Fruit fly (Drosophila melanogaster) whole organism, pupa: ENCODE data around the gene Spp.

Experiments used
- CG13204 ChIP-seq: fragments of 200-800 bp; sonication (Bioruptor generic); optimal IDR thresholded peaks from 2 replicates; lab custom pipeline; 2018; ENCODE audit warnings: missing biosample characterization, mild to moderate bottlenecking, missing genetic modification characterization, moderate library complexity
- CG15710 ChIP-seq: fragments of 200-800 bp; sonication (Bioruptor generic); optimal IDR thresholded peaks from 2 replicates; lab custom pipeline; 2018; ENCODE audit warnings: missing biosample characterization, mild to moderate bottlenecking, missing genetic modification characterization, moderate library complexity
- CG17806 ChIP-seq: fragments of 200-800 bp; sonication (Bioruptor generic); optimal IDR thresholded peaks from 2 replicates; lab custom pipeline; 2018; ENCODE audit warnings: missing biosample characterization, mild to moderate bottlenecking, missing genetic modification characterization, moderate library complexity
- CG32121 ChIP-seq: fragments of 200-800 bp; sonication (Bioruptor generic); IDR thresholded peaks from 2 replicates; pipeline ENCODE4 v1.3.6; 2022; ENCODE audit warnings: missing biosample characterization, missing genetic modification characterization
- CG8159 ChIP-seq: fragments of 200-800 bp; sonication (Bioruptor generic); optimal IDR thresholded peaks from 3 replicates; lab custom pipeline; 2018; ENCODE audit warnings: missing biosample characterization, mild to moderate bottlenecking, missing genetic modification characterization, moderate library complexity
- CG8301 ChIP-seq: fragments of 200-800 bp; sonication (Bioruptor generic); optimal IDR thresholded peaks from 2 replicates; lab custom pipeline; 2018; ENCODE audit warnings: missing biosample characterization, mild to moderate bottlenecking, missing genetic modification characterization
- EcR ChIP-seq: fragments of 200-800 bp; sonication (Bioruptor generic); optimal IDR thresholded peaks from 3 replicates; lab custom pipeline; 2019; ENCODE audit warnings: missing biosample characterization, missing genetic modification characterization, mild to moderate bottlenecking, moderate library complexity, missing genetic modification reagents
- fd96Ca ChIP-seq: fragments of 200-800 bp; sonication (Bioruptor generic); IDR thresholded peaks from 3 replicates; pipeline ENCODE4 v1.3.6; 2022; ENCODE audit warnings: missing biosample characterization, missing genetic modification characterization

DNA sequence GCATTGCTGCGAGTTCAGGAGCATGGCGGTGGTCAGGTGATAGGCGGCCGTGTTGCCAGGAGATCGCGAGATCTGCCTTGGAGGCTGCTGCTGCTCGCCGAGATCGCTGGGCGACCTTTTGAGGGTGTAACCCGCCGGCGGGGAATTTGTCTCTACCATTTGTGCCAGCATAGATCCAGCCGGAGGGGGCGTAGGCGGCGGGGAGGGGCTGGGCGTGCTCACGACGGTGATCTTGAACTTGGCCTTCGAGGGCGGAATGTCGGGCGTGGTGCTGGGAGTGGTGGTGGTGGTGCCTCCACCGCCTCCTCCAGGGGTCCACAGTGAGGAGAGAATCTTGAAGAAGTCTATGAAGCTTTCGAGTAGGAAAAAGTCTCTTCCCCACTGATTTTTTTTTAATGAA, 49.6 kb upstream of the Spp start:
- TF ChIP-seq CG8159 (tag; lab: Kevin White, UChicago) (no peak), fd96Ca (no peak), CG32121 (no peak), CG17806 (no peak), CG13204 (GFP tag; lab: Kevin White, UChicago) (no peak), CG8301 (tag; lab: Kevin White, UChicago) (no peak), CG15710 (no peak), EcR (GFP tag; lab: Kevin White, UChicago) (no peak)
